Worm (Caenorhabditis elegans): Measurements from ENCODE around the gene cox-5A.

cox-5A gene

DNA sequence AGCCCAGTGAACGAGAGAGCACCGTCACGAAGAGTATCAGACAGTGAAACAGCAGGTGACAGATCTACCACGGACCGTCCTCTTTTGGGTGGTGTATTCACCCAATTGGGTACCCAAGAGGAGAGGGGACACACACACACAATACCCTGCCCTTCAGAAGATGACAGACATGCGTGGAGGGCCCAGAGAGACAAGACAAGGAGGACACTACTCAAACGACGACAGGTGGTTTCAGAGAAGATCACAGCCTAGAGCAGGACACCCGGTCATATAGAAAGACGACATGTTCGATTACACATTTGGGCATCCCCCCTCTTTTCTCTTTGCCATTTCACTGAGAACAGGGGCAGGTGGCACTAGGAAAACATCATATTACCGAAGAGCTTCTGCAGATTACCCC lies 11.1 kb upstream of the cox-5A start:
- TF ChIP-seq ceh-27 (GFP tag; optimal IDR thresholded peaks at IDR 0.05) (no peak), ekl-4 (GFP tag; IDR thresholded peaks at IDR 0.05) (no peak)

DNA sequence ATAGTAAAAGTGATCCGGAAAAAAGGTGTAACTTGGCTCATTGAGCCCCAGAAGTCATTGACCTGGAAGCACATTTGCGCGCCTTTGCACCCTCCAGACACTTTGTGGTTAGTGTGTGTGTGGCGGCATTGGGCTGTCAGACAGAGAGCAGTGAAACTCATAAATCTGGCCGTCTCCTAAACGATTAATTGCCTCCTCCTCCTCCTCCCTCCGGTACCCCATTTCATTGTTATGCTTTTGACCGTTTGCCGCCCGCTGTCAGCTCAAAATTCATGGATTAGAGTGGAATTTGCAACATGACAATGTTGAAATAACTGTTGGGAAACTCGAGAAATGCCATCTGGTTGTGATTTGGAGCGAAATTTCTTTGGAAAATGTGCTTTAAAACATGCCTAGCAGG lies 1.2 kb upstream of the cox-5A start:
- no peak for TF ChIP-seq ceh-58 (GFP tag; IDR thresholded peaks at IDR 0.05)
- TF ChIP-seq cebp-1 (GFP tag; IDR thresholded peaks at IDR 0.05): no peak
- TF ChIP-seq cebp-1 (tag; optimal IDR thresholded peaks at IDR 0.05): no peak
- no peak for TF ChIP-seq F57A8.1 (GFP tag; optimal IDR thresholded peaks at IDR 0.05)
- TF ChIP-seq tbp1 (GFP tag; optimal IDR thresholded peaks at IDR 0.05): no peak
- TF ChIP-seq T26A5.8 (tag; optimal IDR thresholded peaks at IDR 0.05): no peak
- no peak for TF ChIP-seq F39B2.1 (GFP tag; IDR thresholded peaks at IDR 0.05)
- TF ChIP-seq madf-8 (GFP tag; conservative IDR thresholded peaks at IDR 0.05): no peak
- TF ChIP-seq somi-1 (GFP tag; optimal IDR thresholded peaks at IDR 0.05): no peak
- no peak for TF ChIP-seq zfh-2 (GFP tag; conservative IDR thresholded peaks at IDR 0.05)
- TF ChIP-seq F55B11.4 (tag; optimal IDR thresholded peaks at IDR 0.05; ENCODE audit: borderline replicate concordance, insufficient read depth): no peak
- no peak for TF ChIP-seq F57C9.4 (tag; optimal IDR thresholded peaks at IDR 0.05)
- no peak for TF ChIP-seq Y53G8AR.9 (GFP tag; conservative IDR thresholded peaks at IDR 0.05)
- no peak for TF ChIP-seq sptf-2 (GFP tag; optimal IDR thresholded peaks at IDR 0.05)
- no peak for TF ChIP-seq nfya-1 (tag; optimal IDR thresholded peaks at IDR 0.05; ENCODE audit: borderline replicate concordance, insufficient read depth)
- TF ChIP-seq ets-4 (GFP tag; optimal IDR thresholded peaks at IDR 0.05): no peak
- TF ChIP-seq rec-8 (tag; optimal IDR thresholded peaks at IDR 0.05): no peak
- TF ChIP-seq let-607 (tag; optimal IDR thresholded peaks at IDR 0.05): no peak
- no peak for TF ChIP-seq hsf-1 (GFP tag; IDR thresholded peaks at IDR 0.05)
- TF ChIP-seq cebp-2 (GFP tag; IDR thresholded peaks at IDR 0.05): no peak
- TF ChIP-seq C17E4.6 (GFP tag; IDR thresholded peaks at IDR 0.05): no peak

DNA sequence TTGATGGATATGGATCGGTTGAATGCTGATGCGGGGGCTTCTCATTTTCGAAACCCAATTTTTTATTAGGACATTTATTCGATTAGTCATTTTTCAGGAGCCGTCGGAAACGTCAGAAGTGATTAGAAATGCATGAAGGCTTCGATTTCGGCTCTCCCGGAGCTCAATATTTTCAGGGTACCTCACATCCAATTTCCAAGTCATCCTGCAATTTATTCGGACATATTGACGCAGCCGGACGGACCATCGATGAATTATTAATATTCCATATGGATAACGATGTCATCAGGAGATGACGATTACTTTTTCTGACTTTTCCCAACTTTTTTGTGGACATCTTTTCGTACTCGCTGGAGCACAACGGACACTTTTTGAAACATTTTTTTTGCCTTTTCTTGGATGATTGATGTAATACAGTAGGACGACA lies 1.3 kb downstream of the cox-5A start:
- TF ChIP-seq madf-8 (GFP tag; conservative IDR thresholded peaks at IDR 0.05) (0 out of 2 replicates have a peak, but pooled peaks have one; percentile 11), madf-10 (tag; optimal IDR thresholded peaks at IDR 0.05) (peak; percentile 19), ztf-3 (GFP tag; optimal IDR thresholded peaks at IDR 0.05) (no peak), nfya-2 (GFP tag; IDR thresholded peaks at IDR 0.05) (0 out of 2 replicates have a peak, but pooled peaks have one; percentile 24), ekl-4 (GFP tag; IDR thresholded peaks at IDR 0.05) (peak; percentile 63), efl-1 (GFP tag; optimal IDR thresholded peaks at IDR 0.05) (no peak), bed-2 (GFP tag; IDR thresholded peaks at IDR 0.05) (no peak), nhr-27 (tag; optimal IDR thresholded peaks at IDR 0.05) (no peak), F57A8.1 (GFP tag; optimal IDR thresholded peaks at IDR 0.05) (no peak), D2030.7 (GFP tag; IDR thresholded peaks at IDR 0.05) (no peak), F39B2.1 (GFP tag; IDR thresholded peaks at IDR 0.05) (peak; percentile 64; the same call in 1 of the 2 replicates), ztf-25 (GFP tag; IDR thresholded peaks at IDR 0.05) (no peak), bed-1 (GFP tag; IDR thresholded peaks at IDR 0.05) (no peak), Y56A3A.18 (GFP tag; IDR thresholded peaks at IDR 0.05) (0 out of 2 replicates have a peak, but pooled peaks have one; percentile 50), unc-62 (GFP tag; optimal IDR thresholded peaks at IDR 0.05) (no peak), zim-3 (tag; optimal IDR thresholded peaks at IDR 0.05) (no peak), fkh-3 (tag; optimal IDR thresholded peaks at IDR 0.05) (no peak), Y67H2A.10 (GFP tag; conservative IDR thresholded peaks at IDR 0.05) (no peak), rcor-1 (GFP tag; IDR thresholded peaks at IDR 0.05) (no peak; the same call in 1 of the 2 replicates), let-526 (GFP tag; IDR thresholded peaks at IDR 0.05) (no peak), tbp1 (GFP tag; optimal IDR thresholded peaks at IDR 0.05) (no peak), nfyb-1 (GFP tag; IDR thresholded peaks at IDR 0.05) (peak; percentile 87), mes-4 (tag; optimal IDR thresholded peaks at IDR 0.05) (no peak), lsl-1 (GFP tag; optimal IDR thresholded peaks at IDR 0.05) (no peak), snpc-1.1 (tag; optimal IDR thresholded peaks at IDR 0.05; ENCODE audit: insufficient read depth) (no peak), lin-35 (GFP tag; optimal IDR thresholded peaks at IDR 0.05) (peak in 1 of 3 experiments; percentile 17), xnd-1 (tag; optimal IDR thresholded peaks at IDR 0.05) (peak; percentile 12)
